Fruit fly (Drosophila melanogaster): ENCODE results near the gene Ugt36F1.

- TF ChIP-seq CG8478 (optimal IDR thresholded peaks at IDR 0.05) (no peak), CTCF (optimal IDR thresholded peaks at IDR 0.05) (peak; percentile 1 to 13)
Measured at dm6 chr2L:18818397-18818796, 747 bp upstream of the Ugt36F1 start.

All from S2 (cell line).